Worm (Caenorhabditis elegans) whole organism, mixed stage, embryonic: Measurements from ENCODE around the gene Y73F8A.22.

ENCODE experiments used
- M03D4.4 ChIP-seq: sonication (generic microtip); optimal IDR thresholded peaks from 2 replicates; lab custom pipeline; 2017; ENCODE audit warnings: mild to moderate bottlenecking, missing genetic modification characterization, missing compliant biosample characterization
- bed-3 ChIP-seq: fragments of 200-800 bp; sonication (Bioruptor generic); optimal IDR thresholded peaks from 3 replicates; lab custom pipeline; 2018; ENCODE audit warnings: mild to moderate bottlenecking, missing genetic modification characterization, moderate library complexity, missing compliant biosample characterization
- blmp-1 ChIP-seq: fragments of 150-350 bp; optimal IDR thresholded peaks from 2 replicates; lab custom pipeline; 2014; ENCODE audit warnings: missing biosample characterization, missing genetic modification characterization
- ceh-39 ChIP-seq: fragments of 150-350 bp; optimal IDR thresholded peaks from 2 replicates; lab custom pipeline; 2014; ENCODE audit warnings: missing biosample characterization, missing genetic modification characterization
- ceh-43 ChIP-seq: fragments of 200-800 bp; sonication (Bioruptor generic); optimal IDR thresholded peaks from 2 replicates; lab custom pipeline; 2018; ENCODE audit warnings: mild to moderate bottlenecking, missing genetic modification characterization, moderate library complexity, missing compliant biosample characterization
- ceh-83 ChIP-seq: fragments of 200-800 bp; sonication (Bioruptor generic); optimal IDR thresholded peaks from 2 replicates; lab custom pipeline; 2018; ENCODE audit warnings: mild to moderate bottlenecking, missing genetic modification characterization, missing compliant biosample characterization
- ces-1 ChIP-seq: fragments of 150-350 bp; optimal IDR thresholded peaks from 2 replicates; lab custom pipeline; 2014; ENCODE audit warnings: missing biosample characterization, missing genetic modification reagents, missing genetic modification characterization
- cnd-1 ChIP-seq: fragments of 200-800 bp; sonication (Bioruptor generic); optimal IDR thresholded peaks from 2 replicates; lab custom pipeline; 2018; ENCODE audit warnings: mild to moderate bottlenecking, missing genetic modification characterization, missing compliant biosample characterization
- drap-1 ChIP-seq: fragments of 200-800 bp; sonication (Bioruptor generic); optimal IDR thresholded peaks from 3 replicates; lab custom pipeline; 2018; ENCODE audit warnings: mild to moderate bottlenecking, missing genetic modification characterization, missing compliant biosample characterization
- elt-1 ChIP-seq: sonication (generic microtip); optimal IDR thresholded peaks from 2 replicates; lab custom pipeline; 2017; ENCODE audit warnings: missing genetic modification characterization, mild to moderate bottlenecking, missing compliant biosample characterization, antibody characterized with exemption, moderate library complexity, borderline replicate concordance; ENCODE audit not compliant: insufficient read depth
- elt-3 ChIP-seq: fragments of 150-350 bp; optimal IDR thresholded peaks from 2 replicates; lab custom pipeline; 2014; ENCODE audit warnings: missing biosample characterization, missing genetic modification characterization
- flh-1 ChIP-seq: fragments of 200-800 bp; sonication (Bioruptor generic); optimal IDR thresholded peaks from 2 replicates; lab custom pipeline; 2018; ENCODE audit warnings: mild to moderate bottlenecking, missing genetic modification characterization, moderate library complexity, missing compliant biosample characterization
- ham-2 ChIP-seq: fragments of 200-800 bp; sonication (Bioruptor generic); optimal IDR thresholded peaks from 2 replicates; lab custom pipeline; 2018; ENCODE audit warnings: mild to moderate bottlenecking, missing genetic modification characterization, missing compliant biosample characterization
- hlh-1 ChIP-seq: fragments of 150-350 bp; optimal IDR thresholded peaks from 2 replicates; lab custom pipeline; 2014; ENCODE audit warnings: missing biosample characterization, missing genetic modification reagents, missing genetic modification characterization
- lin-13 ChIP-seq: fragments of 150-350 bp; optimal IDR thresholded peaks from 2 replicates; lab custom pipeline; 2014; ENCODE audit warnings: missing biosample characterization, missing genetic modification characterization
- lin-32 ChIP-seq: fragments of 200-800 bp; sonication (Bioruptor generic); optimal IDR thresholded peaks from 2 replicates; lab custom pipeline; 2018; ENCODE audit warnings: mild to moderate bottlenecking, missing genetic modification characterization, missing compliant biosample characterization
- lsy-2 ChIP-seq: fragments of 150-350 bp; optimal IDR thresholded peaks from 2 replicates; lab custom pipeline; 2014; ENCODE audit warnings: missing biosample characterization, missing genetic modification characterization
- mab-5 ChIP-seq: fragments of 150-350 bp; optimal IDR thresholded peaks from 2 replicates; lab custom pipeline; 2014; ENCODE audit warnings: missing biosample characterization, missing genetic modification characterization
- mep-1 ChIP-seq: fragments of 150-350 bp; optimal IDR thresholded peaks from 2 replicates; lab custom pipeline; 2017; ENCODE audit warnings: missing biosample characterization, missing genetic modification reagents, missing genetic modification characterization, inconsistent platforms
- mls-2 ChIP-seq: sonication (generic microtip); optimal IDR thresholded peaks from 2 replicates; lab custom pipeline; 2016; ENCODE audit warnings: mild to moderate bottlenecking, missing genetic modification characterization, moderate library complexity, missing compliant biosample characterization
- nhr-12 ChIP-seq: fragments of 150-350 bp; optimal IDR thresholded peaks from 2 replicates; lab custom pipeline; 2014; ENCODE audit warnings: missing biosample characterization, missing genetic modification characterization
- nhr-2 ChIP-seq: fragments of 150-350 bp; optimal IDR thresholded peaks from 2 replicates; lab custom pipeline; 2014; ENCODE audit warnings: missing biosample characterization, missing genetic modification characterization
- nhr-237 ChIP-seq: fragments of 150-350 bp; optimal IDR thresholded peaks from 2 replicates; lab custom pipeline; 2014; ENCODE audit warnings: missing biosample characterization, missing genetic modification characterization
- nhr-28 ChIP-seq: fragments of 150-350 bp; optimal IDR thresholded peaks from 2 replicates; lab custom pipeline; 2014; ENCODE audit warnings: missing biosample characterization, missing genetic modification characterization
- nhr-76 ChIP-seq: sonication (generic microtip); optimal IDR thresholded peaks from 2 replicates; lab custom pipeline; 2017; ENCODE audit warnings: missing biosample characterization, missing genetic modification characterization
- pha-4 ChIP-seq: fragments of 150-350 bp; optimal IDR thresholded peaks from 2 replicates; lab custom pipeline; 2018; ENCODE audit warnings: missing biosample characterization, missing genetic modification reagents, missing genetic modification characterization
- sem-2 ChIP-seq: fragments of 200-800 bp; sonication (Bioruptor generic); optimal IDR thresholded peaks from 2 replicates; lab custom pipeline; 2018; ENCODE audit warnings: mild to moderate bottlenecking, missing genetic modification characterization, missing compliant biosample characterization
- snpc-4 ChIP-seq: fragments of 150-350 bp; optimal IDR thresholded peaks from 2 replicates; lab custom pipeline; 2014; ENCODE audit warnings: missing biosample characterization, missing genetic modification characterization
- sptf-1 ChIP-seq: sonication (generic microtip); optimal IDR thresholded peaks from 2 replicates; lab custom pipeline; 2017; ENCODE audit warnings: mild to moderate bottlenecking, missing genetic modification characterization, moderate library complexity, missing compliant biosample characterization
- tbx-8 ChIP-seq: fragments of 200-800 bp; sonication (Bioruptor generic); optimal IDR thresholded peaks from 2 replicates; lab custom pipeline; 2018; ENCODE audit warnings: mild to moderate bottlenecking, missing genetic modification characterization, moderate library complexity, missing compliant biosample characterization
- unc-120 ChIP-seq: sonication (generic microtip); optimal IDR thresholded peaks from 2 replicates; lab custom pipeline; 2017; ENCODE audit warnings: missing genetic modification characterization, missing compliant biosample characterization; ENCODE audit not compliant: poor library complexity, severe bottlenecking
- unc-39 ChIP-seq: fragments of 150-350 bp; optimal IDR thresholded peaks from 2 replicates; lab custom pipeline; 2014; ENCODE audit warnings: missing biosample characterization, missing genetic modification characterization
- unc-62 ChIP-seq: fragments of 150-350 bp; optimal IDR thresholded peaks from 2 replicates; lab custom pipeline; 2014; ENCODE audit warnings: missing biosample characterization, missing genetic modification reagents, missing genetic modification characterization
- zip-8 ChIP-seq: fragments of 150-350 bp; optimal IDR thresholded peaks from 2 replicates; lab custom pipeline; 2014; ENCODE audit warnings: missing biosample characterization, missing genetic modification characterization
- ztf-11 ChIP-seq: fragments of 150-350 bp; optimal IDR thresholded peaks from 2 replicates; lab custom pipeline; 2014; ENCODE audit warnings: missing biosample characterization, missing genetic modification characterization

The Y73F8A.22 gene

DNA sequence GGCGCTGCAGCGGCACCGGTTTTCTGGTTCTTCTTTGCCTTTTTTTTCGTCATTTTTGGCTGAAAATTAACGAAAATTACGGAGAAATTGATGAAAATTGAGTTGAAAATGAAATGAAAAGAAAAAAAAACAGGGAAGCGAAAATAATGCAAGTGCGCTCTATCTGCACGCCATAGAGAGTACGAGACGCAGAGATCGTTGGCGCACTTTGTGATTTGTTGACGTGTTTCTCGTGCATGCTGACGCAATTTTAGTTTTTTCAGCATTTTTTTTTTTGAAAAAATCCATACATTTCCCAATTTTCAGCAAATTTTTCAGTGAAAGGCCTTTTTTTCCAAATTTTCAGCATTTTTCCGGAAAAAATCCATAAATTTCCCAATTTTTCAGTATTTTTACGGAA lies 30.2 kb upstream of the Y73F8A.22 start, which contains the start of gene ntl-11:
Gene ntl-11, minus strand, starts transcription at position 66 of the 400 bp plus-strand sequence.
- TF ChIP-seq drap-1 (GFP tag; lab: Kevin White, UChicago) (peak; percentile 38), ceh-43 (no peak), pha-4 (tag; lab: Kevin White, UChicago) (peak; percentile 96), mep-1 (tag; lab: Kevin White, UChicago) (peak; percentile 95), bed-3 (GFP tag; lab: Kevin White, UChicago) (peak; percentile 2), mab-5 (peak; percentile 30), M03D4.4 (peak; percentile 62), sem-2 (GFP tag; lab: Kevin White, UChicago) (no peak), ces-1 (GFP tag; lab: Kevin White, UChicago) (peak; percentile 81), mls-2 (no peak), lin-13 (tag; lab: Kevin White, UChicago) (peak; percentile 96), unc-62 (GFP tag; lab: Kevin White, UChicago) (peak; percentile 59), hlh-1 (tag; lab: Kevin White, UChicago) (peak; percentile 63), snpc-4 (tag; lab: Kevin White, UChicago) (no peak), ham-2 (GFP tag; lab: Kevin White, UChicago) (no peak), cnd-1 (tag; lab: Kevin White, UChicago) (peak; percentile 21), nhr-76 (tag; lab: Kevin White, UChicago) (no peak), ztf-11 (tag; lab: Kevin White, UChicago) (peak; percentile 26), unc-120 (peak; percentile 16), lsy-2 (peak; percentile 87), nhr-237 (peak; percentile 95), elt-1 (tag; lab: Kevin White, UChicago) (no peak), nhr-12 (tag; lab: Kevin White, UChicago) (no peak), ceh-83 (GFP tag; lab: Kevin White, UChicago) (no peak), nhr-28 (tag; lab: Kevin White, UChicago) (peak; percentile 22), zip-8 (tag; lab: Kevin White, UChicago) (no peak), tbx-8 (GFP tag; lab: Kevin White, UChicago) (no peak), blmp-1 (no peak), ceh-39 (tag; lab: Kevin White, UChicago) (peak; percentile 74), unc-39 (no peak), nhr-2 (tag; lab: Kevin White, UChicago) (no peak), elt-3 (tag; lab: Kevin White, UChicago) (peak; percentile 53), flh-1 (GFP tag; lab: Kevin White, UChicago) (no peak), lin-32 (GFP tag; lab: Kevin White, UChicago) (no peak), sptf-1 (tag; lab: Kevin White, UChicago) (peak; percentile 85)

DNA sequence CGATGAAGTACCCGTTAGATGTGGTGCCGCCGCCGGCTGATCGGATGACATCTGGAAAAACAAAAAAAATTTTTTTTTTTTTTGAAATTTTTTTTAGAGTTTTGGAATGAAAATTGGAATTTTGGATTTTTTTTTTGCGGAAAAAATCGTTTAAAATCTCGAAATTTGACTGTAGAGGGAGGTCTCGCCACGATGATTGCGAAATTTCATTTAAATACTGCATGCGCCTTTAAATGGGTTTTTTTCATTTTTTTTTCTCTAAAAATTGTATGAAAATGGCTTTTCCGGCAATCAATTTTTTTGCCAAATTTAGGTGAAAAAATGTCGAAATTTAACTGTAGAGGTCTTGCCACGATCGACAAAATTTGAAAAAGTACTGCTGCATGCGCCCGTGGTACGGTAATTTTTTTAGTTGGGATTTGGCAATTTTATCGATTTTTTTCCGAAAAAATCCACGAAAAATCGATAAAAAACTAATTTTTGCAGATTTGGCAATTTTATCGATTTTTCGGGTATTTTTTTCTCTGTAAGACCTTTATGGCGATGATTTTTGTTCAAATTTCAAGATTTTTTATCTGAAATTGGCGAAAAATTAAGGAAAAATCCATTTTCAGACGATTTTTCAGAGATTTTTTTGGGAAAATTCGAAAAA lies 12.1 kb upstream of the Y73F8A.22 start, which contains the start of gene gtf-2H4:
Gene gtf-2H4, minus strand, starts transcription at position 51 of the 652 bp plus-strand sequence.
- TF ChIP-seq blmp-1 (no peak), mls-2 (no peak), flh-1 (GFP tag; lab: Kevin White, UChicago) (no peak), mep-1 (tag; lab: Kevin White, UChicago) (no peak), ceh-83 (GFP tag; lab: Kevin White, UChicago) (no peak), nhr-2 (tag; lab: Kevin White, UChicago) (no peak), lsy-2 (no peak), sptf-1 (tag; lab: Kevin White, UChicago) (no peak), nhr-12 (tag; lab: Kevin White, UChicago) (no peak), nhr-28 (tag; lab: Kevin White, UChicago) (no peak), ceh-39 (tag; lab: Kevin White, UChicago) (no peak), zip-8 (tag; lab: Kevin White, UChicago) (no peak), ham-2 (GFP tag; lab: Kevin White, UChicago) (no peak), M03D4.4 (no peak), elt-3 (tag; lab: Kevin White, UChicago) (no peak), drap-1 (GFP tag; lab: Kevin White, UChicago) (no peak), tbx-8 (GFP tag; lab: Kevin White, UChicago) (no peak), pha-4 (tag; lab: Kevin White, UChicago) (no peak)

DNA sequence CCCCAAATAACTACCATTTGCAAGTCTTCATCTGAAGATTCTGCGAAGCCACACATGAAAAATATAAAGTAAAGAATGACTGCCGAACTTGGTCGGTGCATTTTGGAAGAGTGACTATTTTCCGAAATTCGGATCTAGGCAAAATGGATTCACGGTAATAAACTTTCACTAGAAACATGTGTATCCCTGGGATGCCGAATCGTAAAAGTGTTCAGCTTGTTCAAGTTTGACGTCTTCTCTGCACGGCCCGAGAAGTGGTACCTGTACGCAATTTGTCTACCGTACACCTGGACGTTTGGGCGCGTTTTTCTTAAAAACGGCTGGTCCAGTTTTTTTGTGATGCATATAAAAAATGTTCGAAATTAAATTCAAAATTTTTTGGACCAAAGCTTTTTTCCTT lies 3.3 kb upstream of the Y73F8A.22 start, which contains the start of gene Y73F8A.23:
Gene Y73F8A.23, minus strand, starts transcription at position 101 of the 400 bp plus-strand sequence.
- TF ChIP-seq unc-120 (no peak), elt-3 (tag; lab: Kevin White, UChicago) (no peak), bed-3 (GFP tag; lab: Kevin White, UChicago) (no peak), tbx-8 (GFP tag; lab: Kevin White, UChicago) (no peak), nhr-237 (no peak), mep-1 (tag; lab: Kevin White, UChicago) (no peak), ztf-11 (tag; lab: Kevin White, UChicago) (no peak), cnd-1 (tag; lab: Kevin White, UChicago) (no peak)
